Fruit fly (Drosophila melanogaster): ENCODE measurements around the gene CG18787.

The CG18787 gene

DNA sequence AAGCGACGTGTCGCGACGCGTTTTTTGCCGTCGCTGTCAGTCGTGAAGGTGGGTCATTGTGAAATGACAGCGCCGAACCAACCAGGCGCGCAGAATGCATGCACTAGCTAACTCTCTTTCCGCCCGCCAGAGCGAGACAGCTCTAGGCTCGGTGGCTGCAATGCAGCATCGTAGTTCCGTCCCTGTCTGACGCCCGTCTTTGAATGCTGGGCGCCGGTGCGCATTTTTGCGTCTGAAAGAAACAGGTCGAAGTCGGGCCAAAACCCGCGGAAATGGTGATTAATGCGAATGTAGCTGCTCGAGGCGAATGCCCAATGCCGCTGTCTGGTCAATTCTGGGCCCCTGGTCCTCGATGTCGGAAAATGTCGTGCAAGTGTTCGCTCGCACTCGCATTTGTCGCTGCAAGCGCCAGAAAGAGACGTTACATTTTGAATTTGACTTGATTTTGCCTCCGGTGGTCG, 8.2 kb upstream of the CG18787 start (continued):
- TF ChIP-seq MESR4 (GFP tag; optimal IDR thresholded peaks at IDR 0.05) (peak; percentile 32), CG7987 (GFP tag; optimal IDR thresholded peaks at IDR 0.05) (peak; percentile 84), ken (GFP tag; IDR thresholded peaks at IDR 0.05) (no peak), CkIIα-i1 (GFP tag; IDR thresholded peaks at IDR 0.05) (no peak), Dad (GFP tag; optimal IDR thresholded peaks at IDR 0.05) (peak; percentile 51), CG4424 (GFP tag; optimal IDR thresholded peaks at IDR 0.05) (no peak), jing (GFP tag; optimal IDR thresholded peaks at IDR 0.05) (no peak), E2f2 (GFP tag; IDR thresholded peaks at IDR 0.05) (no peak), CG7271 (tag; optimal IDR thresholded peaks at IDR 0.05) (no peak), Trl (optimal IDR thresholded peaks at IDR 0.05) (no peak), Trl (GFP tag; optimal IDR thresholded peaks at IDR 0.05) (no peak), CG5953 (GFP tag; IDR thresholded peaks at IDR 0.05) (no peak), CG12104 (GFP tag; optimal IDR thresholded peaks at IDR 0.05) (no peak), CoRest (tag; optimal IDR thresholded peaks at IDR 0.05) (peak; percentile 21), CG10147 (GFP tag; optimal IDR thresholded peaks at IDR 0.05) (no peak), Lim3 (GFP tag; IDR thresholded peaks at IDR 0.05) (no peak), CG11696 (GFP tag; IDR thresholded peaks at IDR 0.05) (no peak), CG10654 (GFP tag; optimal IDR thresholded peaks at IDR 0.05) (no peak), CG11723 (GFP tag; optimal IDR thresholded peaks at IDR 0.05) (peak; percentile 8), Stat92E (GFP tag; optimal IDR thresholded peaks at IDR 0.05) (peak in 1 of 3 experiments; percentile 97), Neu2 (GFP tag; optimal IDR thresholded peaks at IDR 0.05; ENCODE audit: borderline replicate concordance) (no peak), HmgZ (tag; optimal IDR thresholded peaks at IDR 0.05) (peak; percentile 93), so (GFP tag; IDR thresholded peaks at IDR 0.05) (no peak), mld (GFP tag; IDR thresholded peaks at IDR 0.05; ENCODE audit: partially characterized antibody) (no peak), dysf (GFP tag; IDR thresholded peaks at IDR 0.05) (no peak), CG17829 (tag; optimal IDR thresholded peaks at IDR 0.05) (peak; percentile 85), CG31388 (GFP tag; optimal IDR thresholded peaks at IDR 0.05) (no peak), Abd-B (GFP tag; optimal IDR thresholded peaks at IDR 0.05) (no peak), Elba2 (GFP tag; optimal IDR thresholded peaks at IDR 0.05) (no peak), CG1602 (GFP tag; optimal IDR thresholded peaks at IDR 0.05) (no peak), twi (tag; optimal IDR thresholded peaks at IDR 0.05) (peak; percentile 60), B-H2 (GFP tag; optimal IDR thresholded peaks at IDR 0.05) (peak; percentile 92), ase (GFP tag; IDR thresholded peaks at IDR 0.05) (no peak), chif (GFP tag; optimal IDR thresholded peaks at IDR 0.05) (no peak), zfh1 (GFP tag; IDR thresholded peaks at IDR 0.05) (no peak), Taf1 (GFP tag; IDR thresholded peaks at IDR 0.05) (no peak), ac (GFP tag; optimal IDR thresholded peaks at IDR 0.05) (peak; percentile 81), sens (GFP tag) (peak; percentile 93), psq (GFP tag; optimal IDR thresholded peaks at IDR 0.05) (peak; percentile 6), sisA (GFP tag; IDR thresholded peaks at IDR 0.05) (no peak), CG4730 (GFP tag; IDR thresholded peaks at IDR 0.05) (no peak), sc (optimal IDR thresholded peaks at IDR 0.05) (no peak), sc (GFP tag; optimal IDR thresholded peaks at IDR 0.05) (peak; percentile 17), CG7357 (GFP tag; IDR thresholded peaks at IDR 0.05) (no peak), zf30C (GFP tag; optimal IDR thresholded peaks at IDR 0.05) (peak; percentile 14), B-H1 (GFP tag; IDR thresholded peaks at IDR 0.05) (no peak), eyg (GFP tag; optimal IDR thresholded peaks at IDR 0.05) (no peak), aop (GFP tag; IDR thresholded peaks at IDR 0.05) (no peak), emc (GFP tag; optimal IDR thresholded peaks at IDR 0.05) (no peak), CTCF (GFP tag; optimal IDR thresholded peaks at IDR 0.05) (peak; percentile 79), Dref (GFP tag; IDR thresholded peaks at IDR 0.05) (no peak), slou (GFP tag; optimal IDR thresholded peaks at IDR 0.05) (no peak), Oaz (GFP tag; IDR thresholded peaks at IDR 0.05) (no peak), CG10274 (GFP tag; optimal IDR thresholded peaks at IDR 0.05) (peak; percentile 13)

All from whole organism, embryonic.